Worm (Caenorhabditis elegans) whole organism, young adult: ENCODE data around the gene ttr-17.

Experiments used
- B0019.2 ChIP-seq: fragments of 200-800 bp; sonication (Bioruptor generic); conservative IDR thresholded peaks from 2 replicates; pipeline ENCODE4 v1.3.6; 2022; ENCODE audit warnings: missing genetic modification reagents, missing genetic modification characterization, missing compliant biosample characterization
- B0336.3 ChIP-seq: fragments of 200-800 bp; sonication (Bioruptor generic); IDR thresholded peaks from 2 replicates; pipeline ENCODE4 v1.3.6; 2022; ENCODE audit warnings: missing genetic modification characterization, missing compliant biosample characterization
- C17E4.6 ChIP-seq: fragments of 200-800 bp; sonication (Bioruptor generic); IDR thresholded peaks from 2 replicates; pipeline ENCODE4 v1.3.6; 2022; ENCODE audit warnings: missing genetic modification reagents, missing genetic modification characterization, missing compliant biosample characterization
- D2030.7 ChIP-seq: fragments of 200-800 bp; sonication (Bioruptor generic); IDR thresholded peaks from 2 replicates; pipeline ENCODE4 v1.3.6; 2022; ENCODE audit warnings: missing genetic modification reagents, missing genetic modification characterization, missing compliant biosample characterization
- F10E7.11 ChIP-seq: sonication (generic microtip); optimal IDR thresholded peaks from 2 replicates; lab custom pipeline; 2017; ENCODE audit warnings: mild to moderate bottlenecking, missing genetic modification characterization, moderate library complexity, missing compliant biosample characterization
- F23B12.7 ChIP-seq: sonication (generic microtip); optimal IDR thresholded peaks from 2 replicates; lab custom pipeline; 2017; ENCODE audit warnings: missing genetic modification characterization, mild to moderate bottlenecking, missing compliant biosample characterization, antibody characterized with exemption, moderate library complexity; ENCODE audit not compliant: insufficient read depth
- F37B4.10 ChIP-seq: fragments of 200-800 bp; sonication (Bioruptor generic); IDR thresholded peaks from 2 replicates; pipeline ENCODE4 v1.3.6; 2022; ENCODE audit warnings: missing genetic modification characterization, missing compliant biosample characterization
- F49E8.2 ChIP-seq: sonication (generic microtip); optimal IDR thresholded peaks from 3 replicates; lab custom pipeline; 2017; ENCODE audit warnings: missing genetic modification characterization, mild to moderate bottlenecking, missing compliant biosample characterization, antibody characterized with exemption, moderate library complexity; ENCODE audit not compliant: insufficient read depth
- F57A8.1 ChIP-seq: fragments of 200-800 bp; sonication (Bioruptor generic); optimal IDR thresholded peaks from 2 replicates; lab custom pipeline; 2018; ENCODE audit warnings: mild to moderate bottlenecking, missing genetic modification characterization, moderate library complexity, missing compliant biosample characterization
- K12H6.12 ChIP-seq: fragments of 200-800 bp; sonication (Bioruptor generic); optimal IDR thresholded peaks from 2 replicates; lab custom pipeline; 2018; ENCODE audit warnings: mild to moderate bottlenecking, missing genetic modification characterization, missing compliant biosample characterization
- attf-5 ChIP-seq: fragments of 200-800 bp; sonication (Bioruptor generic); optimal IDR thresholded peaks from 2 replicates; lab custom pipeline; 2018; ENCODE audit warnings: mild to moderate bottlenecking, missing genetic modification characterization, missing compliant biosample characterization
- attf-6 ChIP-seq: fragments of 200-800 bp; sonication (Bioruptor generic); IDR thresholded peaks from 2 replicates; pipeline ENCODE4 v1.3.6; 2022; ENCODE audit warnings: missing genetic modification reagents, missing genetic modification characterization, missing compliant biosample characterization
- ceh-40 ChIP-seq: fragments of 200-800 bp; sonication (Bioruptor generic); IDR thresholded peaks from 2 replicates; pipeline ENCODE4 v1.3.6; 2022; ENCODE audit warnings: missing genetic modification characterization, missing compliant biosample characterization
- dox-1 ChIP-seq: fragments of 200-800 bp; sonication (Bioruptor generic); IDR thresholded peaks from 2 replicates; pipeline ENCODE4 v1.3.6; 2022; ENCODE audit warnings: missing genetic modification reagents, missing genetic modification characterization, missing compliant biosample characterization
- ets-4 ChIP-seq: fragments of 200-800 bp; sonication (Bioruptor generic); optimal IDR thresholded peaks from 2 replicates; lab custom pipeline; 2018; ENCODE audit warnings: mild to moderate bottlenecking, missing genetic modification characterization, missing compliant biosample characterization
- hrde-1 ChIP-seq: sonication (generic microtip); optimal IDR thresholded peaks from 2 replicates; lab custom pipeline; 2016; ENCODE audit warnings: missing genetic modification characterization, mild to moderate bottlenecking, missing compliant biosample characterization, moderate library complexity, missing genotype, missing genetic modification reagents, borderline replicate concordance
- hsf-1 ChIP-seq: fragments of 200-800 bp; sonication (Bioruptor generic); IDR thresholded peaks from 2 replicates; pipeline ENCODE4 v1.3.6; 2022; ENCODE audit warnings: missing genetic modification reagents, missing genetic modification characterization, missing compliant biosample characterization
- let-607 ChIP-seq, 2 experiments: fragments of 200-800 bp in 1 of 2; sonication (Bioruptor generic) in 1 of 2; sonication (generic microtip) in 1 of 2; optimal IDR thresholded peaks; 2 replicates each; lab custom pipeline; 2016 to 2018; ENCODE audit warnings: mild to moderate bottlenecking in 2 of 2, missing compliant biosample characterization in 2 of 2, missing genetic modification characterization in 2 of 2, moderate library complexity in 2 of 2, missing genotype in 1 of 2
- lin-35 ChIP-seq, 3 experiments: fragments of 150-350 bp in 2 of 3; sonication (generic microtip) in 1 of 3; optimal IDR thresholded peaks; 2 replicates each; lab custom pipeline; 2014 to 2018; ENCODE audit warnings: missing biosample characterization in 3 of 3, missing genetic modification characterization in 3 of 3, missing genetic modification reagents in 3 of 3
- lin-40 ChIP-seq: sonication (generic microtip); optimal IDR thresholded peaks from 2 replicates; lab custom pipeline; 2016; ENCODE audit warnings: missing genetic modification characterization, mild to moderate bottlenecking, missing compliant biosample characterization, missing genotype, missing genetic modification reagents
- mcd-1 ChIP-seq: fragments of 200-800 bp; sonication (Bioruptor generic); IDR thresholded peaks from 2 replicates; pipeline ENCODE4 v1.3.6; 2022; ENCODE audit warnings: missing genetic modification reagents, missing genetic modification characterization, missing compliant biosample characterization
- nfyb-1 ChIP-seq: fragments of 200-800 bp; sonication (Bioruptor generic); IDR thresholded peaks from 2 replicates; pipeline ENCODE4 v1.3.6; 2022; ENCODE audit warnings: missing genetic modification reagents, missing genetic modification characterization, missing compliant biosample characterization
- nhr-27 ChIP-seq: fragments of 200-800 bp; sonication (Bioruptor generic); optimal IDR thresholded peaks from 2 replicates; lab custom pipeline; 2018; ENCODE audit warnings: mild to moderate bottlenecking, missing genetic modification characterization, moderate library complexity, missing compliant biosample characterization
- nhr-80 ChIP-seq: sonication (generic microtip); optimal IDR thresholded peaks from 2 replicates; lab custom pipeline; 2016; ENCODE audit warnings: missing genetic modification characterization, missing compliant biosample characterization
- pha-4 ChIP-seq: fragments of 150-350 bp; sonication (generic microtip); optimal IDR thresholded peaks from 2 replicates; lab custom pipeline; 2014; ENCODE audit warnings: missing biosample characterization, missing genetic modification reagents, missing genetic modification characterization
- rpc-1 ChIP-seq, 2 experiments: fragments of 150-350 bp in 1 of 2; sonication (generic microtip) in 1 of 2; optimal IDR thresholded peaks; 2 replicates each; lab custom pipeline; 2014 to 2018; ENCODE audit warnings: missing biosample characterization in 1 of 2, missing genetic modification characterization in 1 of 2, missing genetic modification reagents in 1 of 2, missing genotype in 1 of 2
- ztf-22 ChIP-seq: fragments of 200-800 bp; sonication (Bioruptor generic); optimal IDR thresholded peaks from 2 replicates; lab custom pipeline; 2018; ENCODE audit warnings: mild to moderate bottlenecking, missing genetic modification characterization, moderate library complexity, missing compliant biosample characterization

ttr-17 gene

ce11 chrIV:11019962-11020550, 46.8 kb downstream of the ttr-17 start, which contains the start of gene F13H10.8:
TSS of gene F13H10.8 (plus strand) at chrIV:11020517.
- TF ChIP-seq pha-4 (tag; lab: Kevin White, UChicago) (no peak), hsf-1 (GFP tag; lab: Robert Waterston, UW) (no peak), attf-6 (GFP tag; lab: Robert Waterston, UW) (no peak), let-607 (tag; optimal IDR thresholded peaks at IDR 0.05; lab: Kevin White, UChicago) (peak; percentile 13 to 15), F49E8.2 (tag; lab: Kevin White, UChicago) (no peak), nhr-80 (tag; lab: Kevin White, UChicago) (peak; percentile 85), rpc-1 (optimal IDR thresholded peaks at IDR 0.05; lab: Kevin White, UChicago) (no peak), rpc-1 (tag; optimal IDR thresholded peaks at IDR 0.05; lab: Kevin White, UChicago) (no peak), C17E4.6 (no peak), mcd-1 (GFP tag; lab: Robert Waterston, UW) (peak; percentile 82), F23B12.7 (tag; lab: Kevin White, UChicago) (peak; percentile 39), ets-4 (peak; percentile 16), B0019.2 (GFP tag; lab: Robert Waterston, UW) (no peak), lin-35 (GFP tag; optimal IDR thresholded peaks at IDR 0.05; lab: Kevin White, UChicago) (peak in 1 of 3 experiments; percentile 23), F37B4.10 (GFP tag; lab: Robert Waterston, UW) (no peak), ceh-40 (GFP tag; lab: Robert Waterston, UW) (no peak), B0336.3 (no peak), F10E7.11 (tag; lab: Kevin White, UChicago) (no peak), F57A8.1 (GFP tag; lab: Kevin White, UChicago) (no peak), D2030.7 (GFP tag; lab: Robert Waterston, UW) (no peak), attf-5 (GFP tag; lab: Kevin White, UChicago) (peak; percentile 52), ztf-22 (GFP tag; lab: Kevin White, UChicago) (no peak), lin-40 (no peak), nfyb-1 (GFP tag; lab: Robert Waterston, UW) (0 out of 2 replicates have a peak, but pooled peaks have one; percentile 9), nhr-27 (no peak), K12H6.12 (no peak), dox-1 (peak; percentile 8; the same call in 1 of the 2 replicates), hrde-1 (no peak)
